Worm (Caenorhabditis elegans): ENCODE data around the gene set-30.

DNA sequence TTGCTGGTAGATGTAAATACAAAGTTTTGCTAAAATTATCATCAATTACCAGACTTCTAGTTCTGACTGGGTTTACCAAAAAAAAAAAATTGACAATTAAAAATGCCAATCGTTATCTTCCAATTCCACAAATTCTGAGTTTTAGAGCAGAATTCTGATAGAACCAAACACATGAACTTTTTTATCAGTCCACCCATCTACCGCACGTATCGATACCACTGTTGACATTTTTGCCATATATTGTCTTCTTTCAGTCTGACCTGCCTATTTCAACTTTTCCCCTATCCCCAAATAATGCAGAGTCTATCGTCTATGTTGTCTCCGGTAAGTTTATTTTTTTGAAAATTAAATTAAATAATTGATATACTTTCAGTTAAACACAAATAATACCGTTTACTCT lies 14.8 kb downstream of the set-30 start, which contains the start of gene ZC449.7:
- TF ChIP-seq ama-1 (optimal IDR thresholded peaks at IDR 0.05) (no peak), hmbx-1 (tag; optimal IDR thresholded peaks at IDR 0.05) (no peak), flt-1 (GFP tag; IDR thresholded peaks at IDR 0.05) (no peak), scrt-1 (GFP tag; IDR thresholded peaks at IDR 0.05) (no peak), tbx-11 (GFP tag; IDR thresholded peaks at IDR 0.05) (no peak), tra-4 (tag; optimal IDR thresholded peaks at IDR 0.05) (no peak), hnd-1 (tag; optimal IDR thresholded peaks at IDR 0.05) (no peak), aly-1 (tag; optimal IDR thresholded peaks at IDR 0.05) (no peak), ets-7 (tag; optimal IDR thresholded peaks at IDR 0.05) (no peak), F13C5.2 (tag; optimal IDR thresholded peaks at IDR 0.05) (no peak), hmg-4 (GFP tag; optimal IDR thresholded peaks at IDR 0.05) (no peak), tbx-37 (GFP tag; conservative IDR thresholded peaks at IDR 0.05) (no peak), B0310.2 (tag; optimal IDR thresholded peaks at IDR 0.05) (no peak)

Data from whole organism, early embryonic.